Fruit fly (Drosophila melanogaster): ENCODE measurements around the gene ssx.

Gene ssx

DNA sequence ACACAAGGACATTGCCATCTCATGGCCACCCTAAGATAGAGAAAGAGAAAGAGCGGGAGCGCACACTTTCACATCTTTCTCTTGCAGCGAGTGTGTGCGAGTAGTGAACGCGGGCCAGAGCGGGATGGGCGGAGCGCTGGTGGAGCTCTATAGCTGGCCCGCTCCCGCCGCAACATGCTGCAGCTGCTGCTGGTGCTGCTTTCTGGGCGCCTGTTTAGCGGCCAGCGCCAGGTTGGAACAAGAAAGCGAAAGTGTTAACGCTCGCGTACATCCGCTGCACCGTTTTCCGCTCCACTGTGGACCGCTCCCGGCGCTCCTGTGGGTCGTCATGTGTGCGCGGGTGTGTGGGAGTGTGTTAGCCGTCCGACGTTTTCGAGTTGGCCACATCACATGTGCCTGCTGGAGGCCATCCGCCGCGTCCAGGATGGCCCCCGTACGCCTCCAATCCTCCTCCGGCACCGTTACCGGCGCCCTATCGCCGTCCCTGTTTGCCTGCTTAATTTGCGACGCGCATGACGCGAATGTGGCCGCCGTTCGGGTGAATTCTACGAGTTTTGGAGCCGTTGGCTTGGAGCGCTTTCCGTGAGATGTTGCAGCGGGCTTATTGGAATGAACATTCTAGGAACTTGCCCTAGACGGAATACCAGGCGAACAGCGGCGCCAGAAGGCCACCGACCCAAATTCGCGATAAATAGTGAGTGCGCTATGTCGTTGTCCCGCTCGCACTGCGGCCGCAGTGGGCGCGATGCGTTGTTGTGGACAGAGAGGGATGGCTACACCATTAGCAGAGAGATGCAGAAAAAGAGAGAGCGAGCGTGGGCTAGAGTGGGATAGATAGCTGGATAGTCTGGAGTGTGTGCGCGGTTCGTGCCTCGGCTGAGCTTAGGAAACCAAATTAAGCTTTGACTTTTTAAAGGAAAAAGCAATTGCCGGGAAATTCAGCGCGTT is 28.9 kb downstream of the ssx start (continued):
- TF ChIP-seq CG16779 (GFP tag; IDR thresholded peaks at IDR 0.05): no peak
- TF ChIP-seq CG15696 (tag; optimal IDR thresholded peaks at IDR 0.05): no peak
- TF ChIP-seq CG33213 (GFP tag; optimal IDR thresholded peaks at IDR 0.05): peak; percentile 63
- TF ChIP-seq gro (GFP tag; optimal IDR thresholded peaks at IDR 0.05): no peak
- TF ChIP-seq CG12942 (GFP tag; optimal IDR thresholded peaks at IDR 0.05): no peak
- TF ChIP-seq wek (GFP tag; optimal IDR thresholded peaks at IDR 0.05): no peak
- TF ChIP-seq slou (GFP tag; optimal IDR thresholded peaks at IDR 0.05): no peak
- no peak for TF ChIP-seq sim (GFP tag; IDR thresholded peaks at IDR 0.05)
- TF ChIP-seq h (optimal IDR thresholded peaks at IDR 0.05): no peak
- TF ChIP-seq CG31388 (GFP tag; optimal IDR thresholded peaks at IDR 0.05): no peak
- TF ChIP-seq CG7839 (tag; optimal IDR thresholded peaks at IDR 0.05): no peak
- peak in 1 of 2 experiments; percentile 35 for TF ChIP-seq Eip74EF (GFP tag; optimal IDR thresholded peaks at IDR 0.05)
- TF ChIP-seq Atf6 (GFP tag; IDR thresholded peaks at IDR 0.05): no peak
- 0 out of 2 replicates have a peak, but pooled peaks have one; percentile 4 for TF ChIP-seq Drgx (GFP tag; IDR thresholded peaks at IDR 0.05)
- TF ChIP-seq Dbx (GFP tag; IDR thresholded peaks at IDR 0.05): no peak
- TF ChIP-seq CG10366 (GFP tag; IDR thresholded peaks at IDR 0.05): no peak
- no peak for TF ChIP-seq CG32532 (GFP tag; IDR thresholded peaks at IDR 0.05)
- peak; percentile 7 for TF ChIP-seq ATbp (GFP tag; optimal IDR thresholded peaks at IDR 0.05)
- TF ChIP-seq CG31441 (GFP tag; IDR thresholded peaks at IDR 0.05): no peak
- no peak for TF ChIP-seq CG8359 (GFP tag; optimal IDR thresholded peaks at IDR 0.05; ENCODE audit: borderline replicate concordance)
- peak; percentile 7 for TF ChIP-seq CG14710 (tag; optimal IDR thresholded peaks at IDR 0.05)
- peak; percentile 84 for TF ChIP-seq HmgD (GFP tag; optimal IDR thresholded peaks at IDR 0.05)
- no peak for TF ChIP-seq gsb-n (tag; optimal IDR thresholded peaks at IDR 0.05)
- no peak for TF ChIP-seq exex (tag; optimal IDR thresholded peaks at IDR 0.05)
- TF ChIP-seq CG15514 (GFP tag; optimal IDR thresholded peaks at IDR 0.05): peak; percentile 69
- peak; percentile 38 for TF ChIP-seq Dip3 (GFP tag; optimal IDR thresholded peaks at IDR 0.05)
- TF ChIP-seq Mad (GFP tag; optimal IDR thresholded peaks at IDR 0.05): no peak
- no peak for TF ChIP-seq slbo (GFP tag; IDR thresholded peaks at IDR 0.05)
- no peak for TF ChIP-seq Usf (GFP tag; optimal IDR thresholded peaks at IDR 0.05)
- TF ChIP-seq CG13123 (GFP tag; optimal IDR thresholded peaks at IDR 0.05): no peak
- no peak for TF ChIP-seq Lim3 (GFP tag; IDR thresholded peaks at IDR 0.05)
- no peak for TF ChIP-seq bcd (GFP tag; optimal IDR thresholded peaks at IDR 0.05)
- TF ChIP-seq CG1233 (GFP tag; optimal IDR thresholded peaks at IDR 0.05): no peak
- TF ChIP-seq otp (GFP tag; IDR thresholded peaks at IDR 0.05): 0 out of 3 replicates have a peak, but pooled peaks have one; percentile 5
- peak; percentile 60 for TF ChIP-seq CTCF (GFP tag; optimal IDR thresholded peaks at IDR 0.05)
- TF ChIP-seq odd (GFP tag; optimal IDR thresholded peaks at IDR 0.05): peak; percentile 13
- TF ChIP-seq toy (GFP tag; IDR thresholded peaks at IDR 0.05): no peak
- TF ChIP-seq cad (GFP tag; optimal IDR thresholded peaks at IDR 0.05): no peak
- TF ChIP-seq btn (GFP tag; optimal IDR thresholded peaks at IDR 0.05): no peak
- no peak for TF ChIP-seq HLH54F (GFP tag; optimal IDR thresholded peaks at IDR 0.05)
- TF ChIP-seq nom (GFP tag; optimal IDR thresholded peaks at IDR 0.05): peak; percentile 7
- TF ChIP-seq Stat92E (GFP tag; optimal IDR thresholded peaks at IDR 0.05): no peak
- no peak for TF ChIP-seq BEAF-32 (GFP tag; optimal IDR thresholded peaks at IDR 0.05)
- no peak for TF ChIP-seq dmrt11E (tag; optimal IDR thresholded peaks at IDR 0.05)
- TF ChIP-seq Lhr (GFP tag; optimal IDR thresholded peaks at IDR 0.05): peak; percentile 100
- TF ChIP-seq CG4328 (GFP tag; optimal IDR thresholded peaks at IDR 0.05): peak; percentile 45
- TF ChIP-seq Kr (GFP tag; optimal IDR thresholded peaks at IDR 0.05): peak; percentile 90
- TF ChIP-seq Ravus (GFP tag; IDR thresholded peaks at IDR 0.05): no peak
- TF ChIP-seq CG3995 (GFP tag; optimal IDR thresholded peaks at IDR 0.05): no peak
- TF ChIP-seq schlank (tag; optimal IDR thresholded peaks at IDR 0.05): no peak

Measured in whole organism, embryonic.